Worm (Caenorhabditis elegans): Measurements from ENCODE around the gene C08G9.2.

The C08G9.2 gene

ce11 chrIV:7709701-7710100 is 36.9 kb upstream of the C08G9.2 start, which contains the start of the genes mrpl-1, emc-6 and mrps-24 (continued):
- TF ChIP-seq efl-3 (GFP tag; optimal IDR thresholded peaks at IDR 0.05), result no peak
- TF ChIP-seq nhr-47 (tag; optimal IDR thresholded peaks at IDR 0.05), result no peak
- TF ChIP-seq efl-1 (optimal IDR thresholded peaks at IDR 0.05), result peak; percentile 58 to 67
- TF ChIP-seq efl-1 (GFP tag; optimal IDR thresholded peaks at IDR 0.05 in 1 of 2), result peak; percentile 69 to 94
- TF ChIP-seq unc-62 (GFP tag; optimal IDR thresholded peaks at IDR 0.05), result no peak
- TF ChIP-seq mep-1 (tag; optimal IDR thresholded peaks at IDR 0.05), result peak; percentile 91
- no peak for TF ChIP-seq ama-1 (optimal IDR thresholded peaks at IDR 0.05)
- TF ChIP-seq snu-23 (GFP tag; optimal IDR thresholded peaks at IDR 0.05), result peak; percentile 73
- TF ChIP-seq sptf-1 (tag; optimal IDR thresholded peaks at IDR 0.05), result no peak
- no peak for TF ChIP-seq C04F5.9 (tag; optimal IDR thresholded peaks at IDR 0.05)
- no peak for TF ChIP-seq ceh-88 (GFP tag; IDR thresholded peaks at IDR 0.05)
- peak; percentile 71 for TF ChIP-seq lin-14 (GFP tag; optimal IDR thresholded peaks at IDR 0.05)
- TF ChIP-seq mdl-1 (tag; optimal IDR thresholded peaks at IDR 0.05), result no peak
- TF ChIP-seq C16A3.4 (tag; optimal IDR thresholded peaks at IDR 0.05), result peak; percentile 82
- no peak for TF ChIP-seq ztf-11 (tag; optimal IDR thresholded peaks at IDR 0.05)
- TF ChIP-seq nhr-77 (tag; optimal IDR thresholded peaks at IDR 0.05), result no peak
- TF ChIP-seq rnt-1 (tag; optimal IDR thresholded peaks at IDR 0.05), result peak; percentile 53
- no peak for TF ChIP-seq hlh-4 (tag; optimal IDR thresholded peaks at IDR 0.05)
- no peak for TF ChIP-seq nhr-12 (tag; optimal IDR thresholded peaks at IDR 0.05)
- TF ChIP-seq pag-3 (tag; optimal IDR thresholded peaks at IDR 0.05; ENCODE audit: borderline replicate concordance, insufficient read depth), result no peak
- peak; percentile 56 for TF ChIP-seq nhr-90 (tag; optimal IDR thresholded peaks at IDR 0.05; ENCODE audit: poor library complexity)
- TF ChIP-seq fos-1 (tag; optimal IDR thresholded peaks at IDR 0.05), result no peak
- TF ChIP-seq ceh-90 (tag; optimal IDR thresholded peaks at IDR 0.05), result no peak
- TF ChIP-seq nhr-11 (tag; optimal IDR thresholded peaks at IDR 0.05), result no peak
- TF ChIP-seq unc-30 (tag; optimal IDR thresholded peaks at IDR 0.05), result no peak
- TF ChIP-seq elt-2 (tag; optimal IDR thresholded peaks at IDR 0.05), result peak; percentile 3
- TF ChIP-seq Y116A8C.19 (tag; optimal IDR thresholded peaks at IDR 0.05; ENCODE audit: borderline replicate concordance), result no peak
- TF ChIP-seq unc-98 (GFP tag; IDR thresholded peaks at IDR 0.05), result no peak
- TF ChIP-seq sox-4 (tag; optimal IDR thresholded peaks at IDR 0.05), result no peak
- TF ChIP-seq nhr-28 (tag; optimal IDR thresholded peaks at IDR 0.05), result no peak
- no peak for TF ChIP-seq aly-2 (tag; optimal IDR thresholded peaks at IDR 0.05)
- TF ChIP-seq snpc-4 (tag; optimal IDR thresholded peaks at IDR 0.05), result peak; percentile 31
- TF ChIP-seq ceh-8 (GFP tag; optimal IDR thresholded peaks at IDR 0.05), result no peak
- TF ChIP-seq tbx-2 (tag; optimal IDR thresholded peaks at IDR 0.05), result peak; percentile 56
- no peak for TF ChIP-seq sup-37 (GFP tag; optimal IDR thresholded peaks at IDR 0.05)
- TF ChIP-seq egl-27 (tag; optimal IDR thresholded peaks at IDR 0.05), result no peak
- peak; percentile 36 for TF ChIP-seq unc-86 (tag; optimal IDR thresholded peaks at IDR 0.05)
- no peak for TF ChIP-seq nhr-84 (tag; optimal IDR thresholded peaks at IDR 0.05)
- TF ChIP-seq vab-15 (tag; optimal IDR thresholded peaks at IDR 0.05), result no peak
- TF ChIP-seq nhr-237 (tag; optimal IDR thresholded peaks at IDR 0.05), result no peak
- peak; percentile 35 for TF ChIP-seq lir-3 (tag; optimal IDR thresholded peaks at IDR 0.05; ENCODE audit: poor library complexity)
- TF ChIP-seq blmp-1 (tag; optimal IDR thresholded peaks at IDR 0.05), result peak; percentile 50
- TF ChIP-seq alr-1 (tag; optimal IDR thresholded peaks at IDR 0.05; ENCODE audit: borderline replicate concordance), result no peak
- no peak for TF ChIP-seq irx-1 (tag; optimal IDR thresholded peaks at IDR 0.05)
- peak; percentile 76 for TF ChIP-seq nhr-71 (tag; optimal IDR thresholded peaks at IDR 0.05)
- peak in 1 of 6 experiments; percentile 16 for TF ChIP-seq elt-3 (tag; optimal IDR thresholded peaks at IDR 0.05)
- peak; percentile 57 to 80 (median 65) for TF ChIP-seq dpl-1 (GFP tag; optimal IDR thresholded peaks at IDR 0.05)
- no peak for TF ChIP-seq tlp-1 (tag; optimal IDR thresholded peaks at IDR 0.05)
- TF ChIP-seq hlh-17 (GFP tag; optimal IDR thresholded peaks at IDR 0.05; ENCODE audit: borderline replicate concordance), result no peak
- peak; percentile 58 for TF ChIP-seq nhr-19 (GFP tag; conservative IDR thresholded peaks at IDR 0.05)
- TF ChIP-seq lin-15B (tag; optimal IDR thresholded peaks at IDR 0.05), result peak; percentile 74
- peak; percentile 67 to 75 for TF ChIP-seq lin-35 (GFP tag; optimal IDR thresholded peaks at IDR 0.05)
- no peak for TF ChIP-seq aha-1 (tag; optimal IDR thresholded peaks at IDR 0.05)
- peak; percentile 74 for TF ChIP-seq skn-1 (tag; optimal IDR thresholded peaks at IDR 0.05)
